Worm (Caenorhabditis elegans) whole organism, L4 larva: ENCODE measurements around the gene F14H12.2.
A peak's percentile ranks its signal among the peaks of the same experiment; 100 is the strongest.

Experiments used
- D1046.2 ChIP-seq: fragments of 200-800 bp; sonication (Bioruptor generic); IDR thresholded peaks from 2 replicates; pipeline ENCODE4 v1.3.6; 2022; ENCODE audit warnings: missing genetic modification characterization, missing compliant biosample characterization
- F10B5.3 ChIP-seq: sonication (generic microtip); optimal IDR thresholded peaks from 2 replicates; lab custom pipeline; 2016; ENCODE audit warnings: mild to moderate bottlenecking, missing genetic modification characterization, missing compliant biosample characterization
- F44E2.7 ChIP-seq: fragments of 200-800 bp; sonication (Bioruptor generic); IDR thresholded peaks from 2 replicates; pipeline ENCODE4 v2.1.2; 2022; ENCODE audit warnings: missing genetic modification characterization, missing compliant biosample characterization
- F49E8.2 ChIP-seq: sonication (generic microtip); optimal IDR thresholded peaks from 2 replicates; lab custom pipeline; 2016; ENCODE audit warnings: missing compliant biosample characterization, mild to moderate bottlenecking, missing genetic modification characterization, borderline replicate concordance
- T26A8.4 ChIP-seq: fragments of 200-800 bp; sonication (Bioruptor generic); IDR thresholded peaks from 2 replicates; pipeline ENCODE4 v1.3.6; 2022; ENCODE audit warnings: missing genetic modification characterization, missing compliant biosample characterization
- Y5F2A.4 ChIP-seq: fragments of 200-800 bp; sonication (Bioruptor generic); optimal IDR thresholded peaks from 2 replicates; lab custom pipeline; 2018; ENCODE audit warnings: mild to moderate bottlenecking, missing genetic modification characterization, missing compliant biosample characterization
- aha-1 ChIP-seq: fragments of 150-350 bp; peaks from one replicate; lab custom pipeline; 2014; ENCODE audit warnings: missing biosample characterization, missing genetic modification characterization
- aly-2 ChIP-seq: sonication (generic microtip); optimal IDR thresholded peaks from 2 replicates; lab custom pipeline; 2018; ENCODE audit warnings: missing biosample characterization, missing genetic modification characterization
- ama-1 ChIP-seq: fragments of 150-350 bp; optimal IDR thresholded peaks from 2 replicates; lab custom pipeline; 2014; ENCODE audit warnings: inconsistent platforms, mixed read lengths
- daf-19 ChIP-seq: fragments of 200-800 bp; sonication (Bioruptor generic); conservative IDR thresholded peaks from 2 replicates; pipeline ENCODE4 v1.3.6; 2022; ENCODE audit warnings: missing genetic modification characterization, missing compliant biosample characterization
- dmd-6 ChIP-seq: fragments of 200-800 bp; sonication (Bioruptor generic); IDR thresholded peaks from 2 replicates; pipeline ENCODE4 v1.3.6; 2022; ENCODE audit warnings: missing genetic modification reagents, missing genetic modification characterization, missing compliant biosample characterization
- dmd-8 ChIP-seq: fragments of 200-800 bp; sonication (Bioruptor generic); IDR thresholded peaks from 2 replicates; pipeline ENCODE4 v1.3.6; 2022; ENCODE audit warnings: missing genetic modification characterization, missing compliant biosample characterization
- dpl-1 ChIP-seq: fragments of 150-350 bp; optimal IDR thresholded peaks from 2 replicates; lab custom pipeline; 2014; ENCODE audit warnings: missing biosample characterization, missing genetic modification reagents, missing genetic modification characterization
- fkh-10 ChIP-seq: fragments of 150-350 bp; optimal IDR thresholded peaks from 2 replicates; lab custom pipeline; 2014; ENCODE audit warnings: missing biosample characterization, missing genetic modification reagents, missing genetic modification characterization
- fos-1 ChIP-seq: fragments of 150-350 bp; optimal IDR thresholded peaks from 2 replicates; lab custom pipeline; 2014; ENCODE audit warnings: missing biosample characterization, missing genetic modification characterization
- hlh-11 ChIP-seq: fragments of 200-800 bp; sonication (Bioruptor generic); optimal IDR thresholded peaks from 2 replicates; lab custom pipeline; 2018; ENCODE audit warnings: mild to moderate bottlenecking, missing genetic modification characterization, missing compliant biosample characterization
- hlh-30 ChIP-seq: sonication (generic microtip); optimal IDR thresholded peaks from 2 replicates; lab custom pipeline; 2017; ENCODE audit warnings: antibody characterized with exemption, mild to moderate bottlenecking, missing genetic modification characterization, missing compliant biosample characterization; ENCODE audit not compliant: insufficient read depth
- hmg-1.1 ChIP-seq: fragments of 200-800 bp; sonication (Bioruptor generic); IDR thresholded peaks from 2 replicates; pipeline ENCODE4 v1.3.6; 2022; ENCODE audit warnings: missing genetic modification reagents, missing genetic modification characterization, missing compliant biosample characterization
- lim-7 ChIP-seq: fragments of 200-800 bp; sonication (Bioruptor generic); IDR thresholded peaks from 2 replicates; pipeline ENCODE4 v1.3.6; 2022; ENCODE audit warnings: missing genetic modification characterization, missing compliant biosample characterization
- lin-39 ChIP-seq: fragments of 150-350 bp; optimal IDR thresholded peaks from 2 replicates; lab custom pipeline; 2014; ENCODE audit warnings: missing biosample characterization, missing genetic modification reagents, missing genetic modification characterization
- mdl-1 ChIP-seq, 2 experiments: fragments of 150-350 bp in 1 of 2; sonication (generic microtip) in 1 of 2; optimal IDR thresholded peaks; 2 replicates each; lab custom pipeline; 2014 to 2017; ENCODE audit warnings: missing biosample characterization in 2 of 2, missing genetic modification characterization in 2 of 2
- mes-2 ChIP-seq: sonication (generic microtip); optimal IDR thresholded peaks from 2 replicates; lab custom pipeline; 2016; ENCODE audit warnings: missing genotype, mild to moderate bottlenecking, missing genetic modification characterization, missing compliant biosample characterization; ENCODE audit not compliant: poor library complexity, severe bottlenecking
- mxl-2 ChIP-seq: fragments of 200-800 bp; sonication (Bioruptor generic); conservative IDR thresholded peaks from 2 replicates; pipeline ENCODE4 v1.3.6; 2022; ENCODE audit warnings: missing genetic modification reagents, missing genetic modification characterization, missing compliant biosample characterization
- nhr-11 ChIP-seq: fragments of 150-350 bp; optimal IDR thresholded peaks from 2 replicates; lab custom pipeline; 2014; ENCODE audit warnings: missing biosample characterization, missing genetic modification characterization
- nhr-25 ChIP-seq: sonication (generic microtip); optimal IDR thresholded peaks from 2 replicates; lab custom pipeline; 2017; ENCODE audit warnings: missing genetic modification characterization, mild to moderate bottlenecking, missing compliant biosample characterization, antibody characterized with exemption, moderate library complexity, borderline replicate concordance; ENCODE audit not compliant: insufficient read depth
- nhr-28 ChIP-seq: fragments of 150-350 bp; optimal IDR thresholded peaks from 2 replicates; lab custom pipeline; 2014; ENCODE audit warnings: missing biosample characterization, missing genetic modification characterization
- nhr-76 ChIP-seq: fragments of 150-350 bp; optimal IDR thresholded peaks from 2 replicates; lab custom pipeline; 2014; ENCODE audit warnings: missing biosample characterization, missing genetic modification characterization
- pha-4 ChIP-seq, 2 experiments: fragments of 150-350 bp in 1 of 2; fragments of 200-800 bp in 1 of 2; sonication (Bioruptor generic) in 1 of 2; IDR thresholded peaks in 1 of 2; optimal IDR thresholded peaks in 1 of 2; 2 replicates each; pipeline versions ENCODE4 v1.3.6 to Lab custom; 2014 to 2022; ENCODE audit warnings: missing genetic modification characterization in 2 of 2, missing genetic modification reagents in 2 of 2, missing biosample characterization in 1 of 2, missing compliant biosample characterization in 1 of 2
- pqm-1 ChIP-seq: sonication (generic microtip); optimal IDR thresholded peaks from 2 replicates; lab custom pipeline; 2017; ENCODE audit warnings: missing biosample characterization, missing genetic modification characterization
- set-16 ChIP-seq: fragments of 200-800 bp; sonication (Bioruptor generic); IDR thresholded peaks from 2 replicates; pipeline ENCODE4 v1.3.6; 2022; ENCODE audit warnings: missing genetic modification reagents, missing genetic modification characterization, missing compliant biosample characterization
- skn-1 ChIP-seq: fragments of 150-350 bp; optimal IDR thresholded peaks from 2 replicates; lab custom pipeline; 2014; ENCODE audit warnings: missing biosample characterization, missing genetic modification characterization
- spr-1 ChIP-seq: sonication (generic microtip); optimal IDR thresholded peaks from 2 replicates; lab custom pipeline; 2016; ENCODE audit warnings: mild to moderate bottlenecking, missing genetic modification characterization, missing compliant biosample characterization
- spr-3 ChIP-seq: fragments of 200-800 bp; sonication (Bioruptor generic); optimal IDR thresholded peaks from 2 replicates; lab custom pipeline; 2018; ENCODE audit warnings: mild to moderate bottlenecking, missing genetic modification characterization, missing compliant biosample characterization
- unc-62 ChIP-seq, 3 experiments: fragments of 150-350 bp in 1 of 3; sonication (generic microtip); optimal IDR thresholded peaks in 2 of 3; peaks in 1 of 3; 1 replicate in 1 of 3; 2 replicates in 2 of 3; lab custom pipeline; 2014 to 2017; ENCODE audit warnings: missing biosample characterization in 3 of 3, missing genetic modification characterization in 3 of 3, missing genetic modification reagents in 3 of 3, missing genotype in 1 of 3
- zip-11 ChIP-seq: fragments of 200-800 bp; sonication (Bioruptor generic); IDR thresholded peaks from 2 replicates; pipeline ENCODE4 v1.3.6; 2022; ENCODE audit warnings: missing genetic modification characterization, missing compliant biosample characterization
- ztf-11 ChIP-seq: fragments of 150-350 bp; optimal IDR thresholded peaks from 2 replicates; lab custom pipeline; 2014; ENCODE audit warnings: missing biosample characterization, missing genetic modification characterization

F14H12.2 gene

DNA sequence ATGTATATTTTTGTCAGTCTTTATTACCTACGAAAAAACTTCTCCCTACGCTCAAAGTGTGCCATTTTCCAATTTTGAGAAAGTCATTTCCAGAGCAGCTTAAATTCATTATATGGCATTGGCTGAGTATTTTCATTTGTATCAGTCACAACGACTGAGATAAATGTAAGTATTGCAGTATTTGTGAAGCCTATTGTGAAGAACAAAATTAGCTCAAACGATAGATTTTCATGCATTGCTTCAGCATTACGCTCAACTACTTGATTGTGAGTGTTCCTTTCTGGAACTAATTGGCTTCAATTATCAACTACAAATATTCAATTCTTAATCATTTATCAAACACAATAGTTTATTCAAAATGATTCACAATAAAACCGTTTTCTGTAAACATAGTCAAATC lies 27.4 kb downstream of the F14H12.2 start, which contains the start of gene R160.12:
TSS of gene R160.12 (minus strand) at position 101 of the 400 bp plus-strand sequence.
- TF ChIP-seq skn-1 (tag; lab: Kevin White, UChicago) (no peak), mes-2 (tag; lab: Kevin White, UChicago) (no peak), Y5F2A.4 (GFP tag; lab: Kevin White, UChicago) (no peak), pha-4 (GFP tag; IDR thresholded peaks at IDR 0.05; lab: Robert Waterston, UW) (no peak), pha-4 (tag; optimal IDR thresholded peaks at IDR 0.05; lab: Kevin White, UChicago) (no peak), ama-1 (lab: Kevin White, UChicago) (no peak)

DNA sequence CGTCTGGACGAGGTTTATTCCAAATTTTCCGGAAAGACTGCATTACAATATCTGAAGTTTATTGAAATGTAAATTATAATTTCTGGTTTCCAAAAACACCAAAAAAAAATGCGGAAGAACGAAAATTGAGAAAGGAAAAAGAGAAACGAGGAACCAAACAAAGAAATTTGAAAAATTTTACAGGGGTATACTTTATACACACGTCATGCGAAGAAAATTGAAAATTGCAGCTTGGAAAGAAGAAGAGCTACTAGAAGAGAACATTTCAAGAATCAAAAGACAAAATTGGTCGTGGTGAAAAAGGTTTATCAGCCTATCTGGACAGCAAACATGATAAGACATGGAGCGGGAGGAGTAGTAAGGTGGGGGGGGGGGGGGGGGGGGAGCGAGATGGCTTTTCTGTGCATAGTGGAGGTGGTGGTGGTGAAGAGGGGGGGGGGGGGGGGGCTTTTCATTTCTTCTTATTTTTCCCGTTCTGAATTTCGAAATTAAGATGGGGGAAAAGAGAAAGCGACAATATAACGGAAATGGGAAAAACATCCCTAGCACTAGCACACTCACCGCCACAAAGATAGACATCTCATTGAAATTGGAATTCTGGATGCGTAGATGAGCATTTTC lies 33.1 kb downstream of the F14H12.2 start, which contains the start of gene lst-2:
TSS of gene lst-2 (minus strand) at position 51 of the 621 bp plus-strand sequence.
- TF ChIP-seq daf-19 (GFP tag; lab: Robert Waterston, UW) (no peak), skn-1 (tag; lab: Kevin White, UChicago) (no peak), dpl-1 (GFP tag; lab: Kevin White, UChicago) (no peak), spr-1 (tag; lab: Kevin White, UChicago) (no peak), nhr-11 (no peak), fos-1 (tag; lab: Kevin White, UChicago) (no peak), unc-62 (GFP tag; optimal IDR thresholded peaks at IDR 0.05 in 1 of 2; lab: Kevin White, UChicago) (peak in 1 of 2 experiments; percentile 8), unc-62 (tag; optimal IDR thresholded peaks at IDR 0.05; lab: Kevin White, UChicago) (no peak), D1046.2 (GFP tag; lab: Robert Waterston, UW) (no peak), F49E8.2 (tag; lab: Kevin White, UChicago) (no peak), mes-2 (tag; lab: Kevin White, UChicago) (no peak), spr-3 (GFP tag; lab: Kevin White, UChicago) (no peak), dmd-6 (GFP tag; lab: Robert Waterston, UW) (no peak), dmd-8 (no peak), lin-39 (tag; lab: Kevin White, UChicago) (no peak), hmg-1.1 (GFP tag; lab: Robert Waterston, UW) (no peak), lim-7 (GFP tag; lab: Robert Waterston, UW) (no peak), hlh-11 (tag; lab: Kevin White, UChicago) (peak; percentile 6), F44E2.7 (GFP tag; lab: Robert Waterston, UW) (no peak), aha-1 (tag; lab: Kevin White, UChicago) (no peak), T26A8.4 (GFP tag; lab: Robert Waterston, UW) (no peak), nhr-76 (no peak), set-16 (GFP tag; lab: Robert Waterston, UW) (peak; percentile 77), zip-11 (GFP tag; lab: Robert Waterston, UW) (no peak), fkh-10 (GFP tag; lab: Kevin White, UChicago) (no peak), ztf-11 (tag; lab: Kevin White, UChicago) (no peak), pqm-1 (tag; lab: Kevin White, UChicago) (peak; percentile 1), nhr-25 (tag; lab: Kevin White, UChicago) (no peak), F10B5.3 (tag; lab: Kevin White, UChicago) (no peak), mxl-2 (GFP tag; lab: Robert Waterston, UW) (no peak), aly-2 (tag; lab: Kevin White, UChicago) (no peak)

DNA sequence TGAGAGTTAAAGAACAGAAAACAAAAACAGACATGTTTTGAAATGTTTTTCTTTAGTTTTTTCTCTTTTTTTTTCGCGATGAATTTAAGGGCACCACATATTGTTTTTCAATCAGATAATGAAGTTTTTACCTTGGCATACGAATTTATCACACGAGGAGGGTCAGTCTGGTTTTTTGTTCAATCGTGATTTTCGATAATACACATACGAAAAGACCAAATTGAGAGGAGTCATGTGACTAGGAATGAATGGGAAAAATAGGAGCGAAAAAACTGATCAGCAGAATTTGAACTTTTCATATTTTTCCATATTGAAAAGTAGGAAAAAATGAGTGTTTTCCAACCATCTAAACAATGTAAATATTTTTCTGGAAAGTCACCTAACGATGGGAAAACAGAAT lies 36.2 kb downstream of the F14H12.2 start:
- TF ChIP-seq mdl-1 (tag; optimal IDR thresholded peaks at IDR 0.05; lab: Kevin White, UChicago) (peak in 1 of 2 experiments; percentile 5), pqm-1 (tag; lab: Kevin White, UChicago) (no peak), nhr-28 (tag; lab: Kevin White, UChicago) (peak; percentile 4), hlh-30 (tag; lab: Kevin White, UChicago) (peak; percentile 69)
- TF ChIP-seq, all 104 proteins: peak for 3
